Worm (Caenorhabditis elegans) whole organism, mixed stage, embryonic: Measurements from ENCODE around the gene ptp-2.

Experiments
- sptf-1 ChIP-seq: sonication (generic microtip); optimal IDR thresholded peaks from 2 replicates; lab custom pipeline; 2017; ENCODE audit warnings: mild to moderate bottlenecking, missing genetic modification characterization, moderate library complexity, missing compliant biosample characterization
- ztf-11 ChIP-seq: fragments of 150-350 bp; optimal IDR thresholded peaks from 2 replicates; lab custom pipeline; 2014; ENCODE audit warnings: missing biosample characterization, missing genetic modification characterization

- TF ChIP-seq sptf-1 (tag; lab: Kevin White, UChicago) (no peak), ztf-11 (no peak)
These were observed 25.6 kb upstream of the ptp-2 start for ce11 chrII:5892813-5893212.
